Worm (Caenorhabditis elegans) whole organism, mixed stage, embryonic: ENCODE data around the gene ZK1290.1.

Source experiments
- M03D4.4 ChIP-seq: sonication (generic microtip); optimal IDR thresholded peaks from 2 replicates; lab custom pipeline; 2017; ENCODE audit warnings: mild to moderate bottlenecking, missing genetic modification characterization, missing compliant biosample characterization
- bed-3 ChIP-seq: fragments of 200-800 bp; sonication (Bioruptor generic); optimal IDR thresholded peaks from 3 replicates; lab custom pipeline; 2018; ENCODE audit warnings: mild to moderate bottlenecking, missing genetic modification characterization, moderate library complexity, missing compliant biosample characterization
- blmp-1 ChIP-seq: fragments of 150-350 bp; optimal IDR thresholded peaks from 2 replicates; lab custom pipeline; 2014; ENCODE audit warnings: missing biosample characterization, missing genetic modification characterization
- ceh-39 ChIP-seq: fragments of 150-350 bp; optimal IDR thresholded peaks from 2 replicates; lab custom pipeline; 2014; ENCODE audit warnings: missing biosample characterization, missing genetic modification characterization
- ceh-43 ChIP-seq: fragments of 200-800 bp; sonication (Bioruptor generic); optimal IDR thresholded peaks from 2 replicates; lab custom pipeline; 2018; ENCODE audit warnings: mild to moderate bottlenecking, missing genetic modification characterization, moderate library complexity, missing compliant biosample characterization
- ceh-83 ChIP-seq: fragments of 200-800 bp; sonication (Bioruptor generic); optimal IDR thresholded peaks from 2 replicates; lab custom pipeline; 2018; ENCODE audit warnings: mild to moderate bottlenecking, missing genetic modification characterization, missing compliant biosample characterization
- ces-1 ChIP-seq: fragments of 150-350 bp; optimal IDR thresholded peaks from 2 replicates; lab custom pipeline; 2014; ENCODE audit warnings: missing biosample characterization, missing genetic modification reagents, missing genetic modification characterization
- cnd-1 ChIP-seq: fragments of 200-800 bp; sonication (Bioruptor generic); optimal IDR thresholded peaks from 2 replicates; lab custom pipeline; 2018; ENCODE audit warnings: mild to moderate bottlenecking, missing genetic modification characterization, missing compliant biosample characterization
- drap-1 ChIP-seq: fragments of 200-800 bp; sonication (Bioruptor generic); optimal IDR thresholded peaks from 3 replicates; lab custom pipeline; 2018; ENCODE audit warnings: mild to moderate bottlenecking, missing genetic modification characterization, missing compliant biosample characterization
- elt-1 ChIP-seq: sonication (generic microtip); optimal IDR thresholded peaks from 2 replicates; lab custom pipeline; 2017; ENCODE audit warnings: missing genetic modification characterization, mild to moderate bottlenecking, missing compliant biosample characterization, antibody characterized with exemption, moderate library complexity, borderline replicate concordance; ENCODE audit not compliant: insufficient read depth
- elt-3 ChIP-seq: fragments of 150-350 bp; optimal IDR thresholded peaks from 2 replicates; lab custom pipeline; 2014; ENCODE audit warnings: missing biosample characterization, missing genetic modification characterization
- flh-1 ChIP-seq: fragments of 200-800 bp; sonication (Bioruptor generic); optimal IDR thresholded peaks from 2 replicates; lab custom pipeline; 2018; ENCODE audit warnings: mild to moderate bottlenecking, missing genetic modification characterization, moderate library complexity, missing compliant biosample characterization
- ham-2 ChIP-seq: fragments of 200-800 bp; sonication (Bioruptor generic); optimal IDR thresholded peaks from 2 replicates; lab custom pipeline; 2018; ENCODE audit warnings: mild to moderate bottlenecking, missing genetic modification characterization, missing compliant biosample characterization
- hlh-1 ChIP-seq: fragments of 150-350 bp; optimal IDR thresholded peaks from 2 replicates; lab custom pipeline; 2014; ENCODE audit warnings: missing biosample characterization, missing genetic modification reagents, missing genetic modification characterization
- lin-32 ChIP-seq: fragments of 200-800 bp; sonication (Bioruptor generic); optimal IDR thresholded peaks from 2 replicates; lab custom pipeline; 2018; ENCODE audit warnings: mild to moderate bottlenecking, missing genetic modification characterization, missing compliant biosample characterization
- lsy-2 ChIP-seq: fragments of 150-350 bp; optimal IDR thresholded peaks from 2 replicates; lab custom pipeline; 2014; ENCODE audit warnings: missing biosample characterization, missing genetic modification characterization
- mep-1 ChIP-seq: fragments of 150-350 bp; optimal IDR thresholded peaks from 2 replicates; lab custom pipeline; 2017; ENCODE audit warnings: missing biosample characterization, missing genetic modification reagents, missing genetic modification characterization, inconsistent platforms
- mls-2 ChIP-seq: sonication (generic microtip); optimal IDR thresholded peaks from 2 replicates; lab custom pipeline; 2016; ENCODE audit warnings: mild to moderate bottlenecking, missing genetic modification characterization, moderate library complexity, missing compliant biosample characterization
- nhr-2 ChIP-seq: fragments of 150-350 bp; optimal IDR thresholded peaks from 2 replicates; lab custom pipeline; 2014; ENCODE audit warnings: missing biosample characterization, missing genetic modification characterization
- nhr-237 ChIP-seq: fragments of 150-350 bp; optimal IDR thresholded peaks from 2 replicates; lab custom pipeline; 2014; ENCODE audit warnings: missing biosample characterization, missing genetic modification characterization
- nhr-28 ChIP-seq: fragments of 150-350 bp; optimal IDR thresholded peaks from 2 replicates; lab custom pipeline; 2014; ENCODE audit warnings: missing biosample characterization, missing genetic modification characterization
- nhr-76 ChIP-seq: sonication (generic microtip); optimal IDR thresholded peaks from 2 replicates; lab custom pipeline; 2017; ENCODE audit warnings: missing biosample characterization, missing genetic modification characterization
- pha-4 ChIP-seq: fragments of 150-350 bp; optimal IDR thresholded peaks from 2 replicates; lab custom pipeline; 2018; ENCODE audit warnings: missing biosample characterization, missing genetic modification reagents, missing genetic modification characterization
- sem-2 ChIP-seq: fragments of 200-800 bp; sonication (Bioruptor generic); optimal IDR thresholded peaks from 2 replicates; lab custom pipeline; 2018; ENCODE audit warnings: mild to moderate bottlenecking, missing genetic modification characterization, missing compliant biosample characterization
- snpc-4 ChIP-seq: fragments of 150-350 bp; optimal IDR thresholded peaks from 2 replicates; lab custom pipeline; 2014; ENCODE audit warnings: missing biosample characterization, missing genetic modification characterization
- unc-120 ChIP-seq: sonication (generic microtip); optimal IDR thresholded peaks from 2 replicates; lab custom pipeline; 2017; ENCODE audit warnings: missing genetic modification characterization, missing compliant biosample characterization; ENCODE audit not compliant: poor library complexity, severe bottlenecking
- unc-39 ChIP-seq: fragments of 150-350 bp; optimal IDR thresholded peaks from 2 replicates; lab custom pipeline; 2014; ENCODE audit warnings: missing biosample characterization, missing genetic modification characterization
- unc-62 ChIP-seq: fragments of 150-350 bp; optimal IDR thresholded peaks from 2 replicates; lab custom pipeline; 2014; ENCODE audit warnings: missing biosample characterization, missing genetic modification reagents, missing genetic modification characterization
- zip-8 ChIP-seq: fragments of 150-350 bp; optimal IDR thresholded peaks from 2 replicates; lab custom pipeline; 2014; ENCODE audit warnings: missing biosample characterization, missing genetic modification characterization
- ztf-11 ChIP-seq: fragments of 150-350 bp; optimal IDR thresholded peaks from 2 replicates; lab custom pipeline; 2014; ENCODE audit warnings: missing biosample characterization, missing genetic modification characterization

The ZK1290.1 gene

DNA sequence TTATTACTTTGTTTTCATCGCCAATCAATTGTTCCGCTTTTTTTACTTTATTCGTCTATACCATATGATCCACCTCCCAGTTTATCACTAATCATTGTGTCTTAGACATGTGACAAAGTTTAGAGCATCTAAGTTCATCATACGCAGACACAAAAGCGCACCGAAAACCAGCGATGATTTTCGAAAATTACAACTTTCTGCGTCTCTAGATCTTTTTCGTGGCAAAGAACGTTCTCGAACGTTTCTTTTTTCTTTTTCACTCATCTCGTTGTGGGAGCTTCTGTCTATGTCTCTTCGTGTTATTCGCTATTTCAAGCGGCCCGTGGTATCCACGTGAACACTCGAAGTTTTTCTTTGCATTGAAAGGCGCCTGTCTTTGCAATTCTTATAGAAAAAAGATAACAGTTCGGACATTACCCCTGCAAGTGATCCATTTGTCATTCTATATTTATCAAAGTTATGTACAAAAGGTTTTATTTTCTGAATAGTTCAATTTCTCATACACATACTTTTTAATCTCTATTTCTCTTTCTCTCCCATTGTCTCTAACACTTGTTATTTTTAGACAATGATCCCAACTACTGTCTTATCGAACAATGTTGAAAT is 32.4 kb upstream of the ZK1290.1 start, which contains the start of gene ZK1290.5:
Gene ZK1290.5 (plus strand): TSS at position 566 of the 606 bp plus-strand sequence.
- TF ChIP-seq lsy-2: no peak
- TF ChIP-seq lin-32 (GFP tag; lab: Kevin White, UChicago): no peak
- TF ChIP-seq hlh-1 (tag; lab: Kevin White, UChicago): peak; percentile 62
- TF ChIP-seq nhr-28 (tag; lab: Kevin White, UChicago): no peak
- TF ChIP-seq nhr-237: peak; percentile 46
- TF ChIP-seq flh-1 (GFP tag; lab: Kevin White, UChicago): no peak
- TF ChIP-seq nhr-76 (tag; lab: Kevin White, UChicago): no peak
- TF ChIP-seq M03D4.4 (tag; lab: Kevin White, UChicago): no peak
- TF ChIP-seq drap-1 (GFP tag; lab: Kevin White, UChicago): no peak
- no peak for TF ChIP-seq ceh-83 (GFP tag; lab: Kevin White, UChicago)
- TF ChIP-seq unc-62: peak; percentile 76
- TF ChIP-seq unc-120 (tag; lab: Kevin White, UChicago): peak; percentile 70
- no peak for TF ChIP-seq pha-4 (tag; lab: Kevin White, UChicago)
- TF ChIP-seq cnd-1 (tag; lab: Kevin White, UChicago): no peak
- TF ChIP-seq bed-3 (GFP tag; lab: Kevin White, UChicago): no peak

DNA sequence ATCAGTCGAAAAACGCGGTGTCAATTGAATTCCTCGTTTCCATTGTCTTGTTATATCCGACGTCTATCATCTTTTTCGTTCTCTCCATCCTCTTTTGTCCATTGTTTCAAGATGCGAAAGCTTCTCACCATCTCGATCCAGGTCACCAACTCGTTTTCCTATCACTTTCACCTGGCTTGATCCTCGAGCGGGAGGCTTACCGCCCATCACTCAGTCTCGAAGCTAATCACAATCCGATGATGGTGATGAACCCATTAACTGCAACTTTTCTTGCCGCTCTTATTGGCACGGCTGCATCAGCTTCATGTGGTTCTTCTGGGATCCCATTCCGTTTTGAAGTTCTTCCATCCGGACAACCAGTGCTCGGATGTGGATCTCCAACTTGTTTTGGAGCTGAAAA is 30.6 kb upstream of the ZK1290.1 start, which contains the start of gene wrt-1:
Gene wrt-1 (plus strand): TSS at position 53 of the 400 bp plus-strand sequence.
- TF ChIP-seq cnd-1 (tag; lab: Kevin White, UChicago): no peak
- no peak for TF ChIP-seq pha-4 (tag; lab: Kevin White, UChicago)
- no peak for TF ChIP-seq snpc-4
- no peak for TF ChIP-seq M03D4.4 (tag; lab: Kevin White, UChicago)
- no peak for TF ChIP-seq nhr-28 (tag; lab: Kevin White, UChicago)
- TF ChIP-seq ham-2: peak; percentile 13

- no peak for TF ChIP-seq ceh-43 (GFP tag; lab: Kevin White, UChicago)
- no peak for TF ChIP-seq blmp-1 (tag; lab: Kevin White, UChicago)
- no peak for TF ChIP-seq elt-1
- no peak for TF ChIP-seq snpc-4
These were observed 30.1 kb upstream of the ZK1290.1 start for ce11 chrII:7531478-7531877.

DNA sequence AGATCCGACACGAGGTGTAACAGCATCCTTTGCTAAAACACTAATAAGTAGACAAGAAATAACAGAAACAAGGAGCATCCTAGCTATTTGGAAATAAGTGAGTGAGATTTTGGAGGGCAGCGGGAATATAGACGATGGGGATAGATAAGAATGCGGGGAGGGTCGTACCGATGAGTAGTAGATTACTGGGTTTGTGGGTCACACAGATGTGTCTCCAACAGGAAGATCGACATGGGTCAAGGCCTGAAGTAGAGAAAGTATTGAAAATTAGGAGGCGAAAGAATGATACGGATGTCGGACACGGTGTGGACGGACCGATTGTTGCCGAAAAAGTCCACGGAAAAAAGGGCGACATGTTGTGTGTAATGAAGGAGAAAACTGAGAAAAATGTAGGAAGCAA is 27.2 kb upstream of the ZK1290.1 start, which contains the start of gene wrt-10:
Gene wrt-10 (minus strand): TSS at position 195 of the 400 bp plus-strand sequence.
- peak; percentile 82 for TF ChIP-seq elt-1
- TF ChIP-seq nhr-237: no peak

- TF ChIP-seq nhr-2: no peak
- TF ChIP-seq blmp-1 (tag; lab: Kevin White, UChicago): no peak
- no peak for TF ChIP-seq flh-1 (GFP tag; lab: Kevin White, UChicago)
- no peak for TF ChIP-seq lsy-2
- no peak for TF ChIP-seq zip-8 (tag; lab: Kevin White, UChicago)
- TF ChIP-seq ztf-11 (tag; lab: Kevin White, UChicago): no peak
- TF ChIP-seq elt-3: no peak
- no peak for TF ChIP-seq mls-2 (tag; lab: Kevin White, UChicago)
- TF ChIP-seq nhr-76 (tag; lab: Kevin White, UChicago): no peak
- TF ChIP-seq ces-1: no peak
- no peak for TF ChIP-seq M03D4.4 (tag; lab: Kevin White, UChicago)
- TF ChIP-seq hlh-1 (tag; lab: Kevin White, UChicago): no peak
- no peak for TF ChIP-seq ceh-43 (GFP tag; lab: Kevin White, UChicago)
- no peak for TF ChIP-seq sem-2 (GFP tag; lab: Kevin White, UChicago)
- no peak for TF ChIP-seq nhr-28 (tag; lab: Kevin White, UChicago)
These were observed 26.6 kb upstream of the ZK1290.1 start, which contains the start of gene ZK1290.13 for ce11 chrII:7534934-7535333. Gene ZK1290.13, plus strand, starts transcription at chrII:7535006.

- no peak for TF ChIP-seq snpc-4
- no peak for TF ChIP-seq zip-8 (tag; lab: Kevin White, UChicago)
- TF ChIP-seq cnd-1 (tag; lab: Kevin White, UChicago): no peak
- TF ChIP-seq ceh-83 (GFP tag; lab: Kevin White, UChicago): no peak
- TF ChIP-seq pha-4 (tag; lab: Kevin White, UChicago): no peak
- TF ChIP-seq unc-39: no peak
- no peak for TF ChIP-seq ceh-43 (GFP tag; lab: Kevin White, UChicago)
- TF ChIP-seq nhr-76 (tag; lab: Kevin White, UChicago): no peak
- TF ChIP-seq mep-1: peak; percentile 67
- TF ChIP-seq unc-120 (tag; lab: Kevin White, UChicago): no peak
- peak; percentile 8 for TF ChIP-seq ceh-39 (tag; lab: Kevin White, UChicago)
- TF ChIP-seq lsy-2: peak; percentile 82
- no peak for TF ChIP-seq nhr-237
- TF ChIP-seq nhr-28 (tag; lab: Kevin White, UChicago): no peak
- peak; percentile 10 for TF ChIP-seq hlh-1 (tag; lab: Kevin White, UChicago)
- TF ChIP-seq elt-3: no peak
- TF ChIP-seq ham-2: no peak
- TF ChIP-seq nhr-2: no peak
- no peak for TF ChIP-seq drap-1 (GFP tag; lab: Kevin White, UChicago)
- no peak for TF ChIP-seq elt-1
These were observed 23.8 kb upstream of the ZK1290.1 start, which contains the start of gene nfi-1 for ce11 chrII:7537603-7538230. Gene nfi-1, plus strand, starts transcription at chrII:7538180.
